Fruit fly (Drosophila melanogaster) whole organism, embryonic: ENCODE data around the gene sit.

Experiments
- B-H2 ChIP-seq: fragments of 200-800 bp; sonication (Bioruptor generic); optimal IDR thresholded peaks from 2 replicates; lab custom pipeline; 2018; ENCODE audit warnings: missing biosample characterization, mild to moderate bottlenecking, missing genetic modification characterization
- CG10274 ChIP-seq: fragments of 200-800 bp; sonication (Bioruptor generic); optimal IDR thresholded peaks from 3 replicates; lab custom pipeline; 2017; ENCODE audit warnings: missing biosample characterization, mild to moderate bottlenecking, missing genetic modification characterization
- CG11247 ChIP-seq: fragments of 200-800 bp; sonication (Bioruptor generic); IDR thresholded peaks from 2 replicates; pipeline ENCODE4 v1.3.6; 2022; ENCODE audit warnings: missing biosample characterization, missing genetic modification characterization
- CG12155 ChIP-seq: fragments of 200-800 bp; sonication (Bioruptor generic); optimal IDR thresholded peaks from 3 replicates; lab custom pipeline; 2016; ENCODE audit warnings: missing biosample characterization, missing genetic modification characterization
- CG14710 ChIP-seq: fragments of 200-800 bp; sonication (Bioruptor generic); optimal IDR thresholded peaks from 3 replicates; lab custom pipeline; 2019; ENCODE audit warnings: missing biosample characterization, mild to moderate bottlenecking, missing genetic modification characterization, moderate library complexity
- CG14965 ChIP-seq: fragments of 200-800 bp; sonication (Bioruptor generic); optimal IDR thresholded peaks from 2 replicates; lab custom pipeline; 2016; ENCODE audit warnings: missing biosample characterization, missing genetic modification characterization, borderline replicate concordance
- CG1792 ChIP-seq: fragments of 200-800 bp; sonication (Bioruptor generic); optimal IDR thresholded peaks from 2 replicates; lab custom pipeline; 2016; ENCODE audit warnings: missing biosample characterization, missing genetic modification characterization
- CG30431 ChIP-seq: fragments of 200-800 bp; sonication (Bioruptor generic); optimal IDR thresholded peaks from 2 replicates; lab custom pipeline; 2017; ENCODE audit warnings: missing biosample characterization, missing genetic modification characterization
- CG33557 ChIP-seq: fragments of 200-800 bp; sonication (Bioruptor generic); optimal IDR thresholded peaks from 2 replicates; lab custom pipeline; 2019; ENCODE audit warnings: missing biosample characterization, mild to moderate bottlenecking, missing genetic modification characterization, moderate library complexity
- CG4617 ChIP-seq: fragments of 200-800 bp; sonication (Bioruptor generic); optimal IDR thresholded peaks from 3 replicates; lab custom pipeline; 2016; ENCODE audit warnings: missing biosample characterization, missing genetic modification characterization, borderline replicate concordance
- CG6654 ChIP-seq: fragments of 200-800 bp; sonication (Bioruptor generic); optimal IDR thresholded peaks from 2 replicates; lab custom pipeline; 2017; ENCODE audit warnings: missing biosample characterization, mild to moderate bottlenecking, missing genetic modification characterization
- CG8089 ChIP-seq: fragments of 200-800 bp; sonication (Bioruptor generic); optimal IDR thresholded peaks from 3 replicates; lab custom pipeline; 2016; ENCODE audit warnings: missing biosample characterization, missing genetic modification characterization
- CG9727 ChIP-seq: fragments of 200-800 bp; sonication (Bioruptor generic); optimal IDR thresholded peaks from 3 replicates; lab custom pipeline; 2017; ENCODE audit warnings: missing biosample characterization, mild to moderate bottlenecking, missing genetic modification characterization
- CHES-1-like ChIP-seq: fragments of 200-800 bp; sonication (Bioruptor generic); optimal IDR thresholded peaks from 2 replicates; lab custom pipeline; 2016; ENCODE audit warnings: missing biosample characterization, missing genetic modification characterization
- CTCF ChIP-seq: fragments of 200-800 bp; sonication (Bioruptor generic); optimal IDR thresholded peaks from 2 replicates; lab custom pipeline; 2017; ENCODE audit warnings: missing biosample characterization, mild to moderate bottlenecking, missing genetic modification characterization, moderate library complexity
- Dek ChIP-seq: fragments of 200-800 bp; sonication (Bioruptor generic); optimal IDR thresholded peaks from 3 replicates; lab custom pipeline; 2019; ENCODE audit warnings: missing biosample characterization, mild to moderate bottlenecking, missing genetic modification characterization, moderate library complexity
- Dp ChIP-seq: fragments of 200-800 bp; sonication (Bioruptor generic); optimal IDR thresholded peaks from 2 replicates; lab custom pipeline; 2018; ENCODE audit warnings: missing biosample characterization, mild to moderate bottlenecking, missing genetic modification characterization, moderate library complexity
- Drgx ChIP-seq: fragments of 200-800 bp; sonication (Bioruptor generic); IDR thresholded peaks from 2 replicates; pipeline ENCODE4 v1.3.6; 2022; ENCODE audit warnings: missing biosample characterization, missing genetic modification characterization
- E2f2 ChIP-seq: fragments of 200-800 bp; sonication (Bioruptor generic); IDR thresholded peaks from 2 replicates; pipeline ENCODE4 v1.3.6; 2022; ENCODE audit warnings: missing biosample characterization, missing genetic modification characterization
- HLH4C ChIP-seq: fragments of 200-800 bp; sonication (Bioruptor generic); IDR thresholded peaks from 3 replicates; pipeline ENCODE4 v1.3.6; 2022; ENCODE audit warnings: missing biosample characterization, missing genetic modification characterization; ENCODE audit not compliant: partially characterized antibody
- HLH54F ChIP-seq: fragments of 200-800 bp; sonication (Bioruptor generic); optimal IDR thresholded peaks from 3 replicates; lab custom pipeline; 2016; ENCODE audit warnings: missing biosample characterization, missing genetic modification characterization
- HLHmδ ChIP-seq: fragments of 200-800 bp; sonication (Bioruptor generic); optimal IDR thresholded peaks from 2 replicates; lab custom pipeline; 2018; ENCODE audit warnings: missing biosample characterization, mild to moderate bottlenecking, missing genetic modification characterization, moderate library complexity
- HmgD ChIP-seq: fragments of 200-800 bp; sonication (Bioruptor generic); optimal IDR thresholded peaks from 3 replicates; lab custom pipeline; 2016; ENCODE audit warnings: missing biosample characterization, missing genetic modification characterization
- Hmx ChIP-seq: fragments of 200-800 bp; sonication (Bioruptor generic); optimal IDR thresholded peaks from 2 replicates; lab custom pipeline; 2016; ENCODE audit warnings: missing biosample characterization, missing genetic modification characterization
- Hr51 ChIP-seq, 2 experiments: fragments of 200-800 bp; sonication (Bioruptor generic); optimal IDR thresholded peaks; 2 replicates in 1 of 2; 3 replicates in 1 of 2; lab custom pipeline; 2016 to 2018; ENCODE audit warnings: missing biosample characterization in 2 of 2, missing genetic modification characterization in 2 of 2, mild to moderate bottlenecking in 1 of 2, moderate library complexity in 1 of 2
- Mad ChIP-seq: fragments of 200-800 bp; sonication (Bioruptor generic); optimal IDR thresholded peaks from 2 replicates; lab custom pipeline; 2016; ENCODE audit warnings: missing biosample characterization, missing genetic modification characterization
- Med ChIP-seq: fragments of 200-800 bp; sonication (Bioruptor generic); peaks from one replicate; lab custom pipeline; 2016; ENCODE audit warnings: missing biosample characterization, missing genetic modification characterization, mild to moderate bottlenecking, inconsistent platforms, moderate library complexity
- Ravus ChIP-seq: fragments of 200-800 bp; sonication (Bioruptor generic); IDR thresholded peaks from 2 replicates; pipeline ENCODE4 v1.3.6; 2022; ENCODE audit warnings: missing biosample characterization, missing genetic modification characterization
- Rx ChIP-seq: fragments of 200-800 bp; sonication (Bioruptor generic); IDR thresholded peaks from 2 replicates; pipeline ENCODE4 v1.3.6; 2022; ENCODE audit warnings: missing biosample characterization, missing genetic modification characterization
- ara ChIP-seq: fragments of 200-800 bp; sonication (Bioruptor generic); IDR thresholded peaks from 2 replicates; pipeline ENCODE4 v1.3.6; 2022; ENCODE audit warnings: missing biosample characterization, missing genetic modification characterization
- bigmax ChIP-seq: fragments of 200-800 bp; sonication (Bioruptor generic); optimal IDR thresholded peaks from 2 replicates; lab custom pipeline; 2018; ENCODE audit warnings: missing biosample characterization, mild to moderate bottlenecking, missing genetic modification characterization
- cad ChIP-seq: fragments of >200 bp; optimal IDR thresholded peaks from 2 replicates; lab custom pipeline; 2017; ENCODE audit warnings: missing biosample characterization, missing genetic modification characterization
- crol ChIP-seq: fragments of 200-800 bp; sonication (Bioruptor generic); IDR thresholded peaks from 2 replicates; pipeline ENCODE4 v1.3.6; 2022; ENCODE audit warnings: missing biosample characterization, missing genetic modification characterization
- exex ChIP-seq: fragments of 200-800 bp; sonication (Bioruptor generic); optimal IDR thresholded peaks from 4 replicates; lab custom pipeline; 2018; ENCODE audit warnings: missing biosample characterization, mild to moderate bottlenecking, missing genetic modification characterization, moderate library complexity
- fru ChIP-seq: fragments of >200 bp; optimal IDR thresholded peaks from 2 replicates; lab custom pipeline; 2017
- grn ChIP-seq: fragments of 200-800 bp; sonication (Bioruptor generic); optimal IDR thresholded peaks from 3 replicates; lab custom pipeline; 2017; ENCODE audit warnings: missing biosample characterization, missing genetic modification characterization
- jing ChIP-seq: fragments of 200-800 bp; sonication (Bioruptor generic); optimal IDR thresholded peaks from 2 replicates; lab custom pipeline; 2018; ENCODE audit warnings: missing biosample characterization, mild to moderate bottlenecking, missing genetic modification characterization
- kah ChIP-seq: fragments of 200-800 bp; sonication (Bioruptor generic); optimal IDR thresholded peaks from 2 replicates; lab custom pipeline; 2018; ENCODE audit warnings: missing biosample characterization, mild to moderate bottlenecking, missing genetic modification characterization
- maf-S ChIP-seq: fragments of 200-800 bp; sonication (Bioruptor generic); optimal IDR thresholded peaks from 2 replicates; lab custom pipeline; 2016; ENCODE audit warnings: missing biosample characterization, missing genetic modification characterization
- onecut ChIP-seq: fragments of 200-800 bp; sonication (Bioruptor generic); IDR thresholded peaks from 2 replicates; pipeline ENCODE4 v1.3.6; 2022; ENCODE audit warnings: missing biosample characterization, missing genetic modification characterization
- otp ChIP-seq: fragments of 200-800 bp; sonication (Bioruptor generic); IDR thresholded peaks from 3 replicates; pipeline ENCODE4, ENCODE4 v1.3.6; 2022; ENCODE audit warnings: missing biosample characterization, missing genetic modification characterization
- salm ChIP-seq: fragments of 200-800 bp; sonication (Bioruptor generic); optimal IDR thresholded peaks from 2 replicates; lab custom pipeline; 2018; ENCODE audit warnings: missing biosample characterization, mild to moderate bottlenecking, missing genetic modification characterization
- sim ChIP-seq: fragments of 200-800 bp; sonication (Bioruptor generic); IDR thresholded peaks from 2 replicates; pipeline ENCODE4 v1.3.6; 2022; ENCODE audit warnings: missing biosample characterization, missing genetic modification characterization
- slou ChIP-seq: fragments of 200-800 bp; sonication (Bioruptor generic); optimal IDR thresholded peaks from 3 replicates; lab custom pipeline; 2016; ENCODE audit warnings: missing biosample characterization, missing genetic modification characterization
- sna ChIP-seq: fragments of 200-800 bp; sonication (Bioruptor generic); IDR thresholded peaks from 2 replicates; pipeline ENCODE4 v1.3.6; 2022; ENCODE audit warnings: missing biosample characterization, missing genetic modification characterization; ENCODE audit not compliant: partially characterized antibody
- sob ChIP-seq: fragments of 200-800 bp; sonication (Bioruptor generic); IDR thresholded peaks from 2 replicates; pipeline ENCODE4 v1.3.6; 2022; ENCODE audit warnings: missing biosample characterization, missing genetic modification characterization
- sqz ChIP-seq: fragments of 200-800 bp; sonication (Bioruptor generic); optimal IDR thresholded peaks from 3 replicates; lab custom pipeline; 2018; ENCODE audit warnings: missing biosample characterization, mild to moderate bottlenecking, missing genetic modification characterization
- ssp ChIP-seq: fragments of 200-800 bp; sonication (Bioruptor generic); IDR thresholded peaks from 2 replicates; pipeline ENCODE4 v1.3.6; 2022; ENCODE audit warnings: missing biosample characterization, missing genetic modification characterization
- toy ChIP-seq: fragments of 200-800 bp; sonication (Bioruptor generic); IDR thresholded peaks from 2 replicates; pipeline ENCODE4 v1.3.6; 2022; ENCODE audit warnings: missing biosample characterization, missing genetic modification characterization
- unpg ChIP-seq: fragments of 200-800 bp; sonication (Bioruptor generic); optimal IDR thresholded peaks from 3 replicates; lab custom pipeline; 2018; ENCODE audit warnings: missing biosample characterization, mild to moderate bottlenecking, missing genetic modification characterization, moderate library complexity
- wek ChIP-seq: fragments of 200-800 bp; sonication (Bioruptor generic); optimal IDR thresholded peaks from 3 replicates; lab custom pipeline; 2018; ENCODE audit warnings: missing biosample characterization, mild to moderate bottlenecking, missing genetic modification characterization, moderate library complexity
- z ChIP-seq: fragments of 200-800 bp; sonication (Bioruptor generic); IDR thresholded peaks from 3 replicates; pipeline ENCODE4 v1.3.6; 2022; ENCODE audit warnings: missing biosample characterization, missing genetic modification characterization

sit gene

DNA sequence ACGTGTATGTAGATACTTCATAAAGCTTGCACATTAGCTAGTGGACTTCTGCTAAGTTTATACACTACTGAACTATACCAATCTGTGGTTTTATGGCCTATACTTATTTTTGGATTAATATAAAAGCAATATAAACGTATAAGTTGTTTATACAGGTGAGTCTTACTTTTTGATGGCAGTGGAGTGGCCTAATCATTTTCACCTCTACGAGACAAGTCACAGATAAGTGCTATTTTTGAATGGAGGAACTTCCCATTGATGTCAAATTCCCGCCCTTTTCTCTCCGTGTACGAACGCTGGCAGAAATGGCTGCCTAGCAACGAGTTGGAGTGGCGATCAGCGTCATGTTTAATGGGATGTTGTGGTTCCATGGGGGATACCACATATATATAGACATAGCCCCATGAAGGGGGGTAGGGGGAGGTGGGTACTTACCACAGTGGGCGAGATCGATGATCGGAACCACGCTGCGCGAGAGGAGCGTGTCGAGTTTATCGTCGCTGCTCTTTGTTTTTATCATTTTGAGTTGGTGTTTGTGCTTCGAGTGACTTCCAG lies 35.9 kb downstream of the sit start (continued):
- TF ChIP-seq toy (GFP tag; lab: Robert Waterston, UW) (no peak), CG14965 (GFP tag; lab: Kevin White, UChicago) (no peak), Mad (no peak), sna (GFP tag; lab: Robert Waterston, UW) (no peak), wek (GFP tag; lab: Kevin White, UChicago) (peak; percentile 3), Hr51 (GFP tag; optimal IDR thresholded peaks at IDR 0.05; lab: Kevin White, UChicago) (peak in 1 of 2 experiments; percentile 22), jing (GFP tag; lab: Kevin White, UChicago) (no peak), CHES-1-like (no peak), B-H2 (no peak), sob (no peak), kah (no peak), Dek (tag; lab: Kevin White, UChicago) (no peak), onecut (GFP tag; lab: Robert Waterston, UW) (no peak), grn (GFP tag; lab: Kevin White, UChicago) (no peak), CG8089 (no peak), slou (GFP tag; lab: Kevin White, UChicago) (peak; percentile 2), ssp (GFP tag; lab: Robert Waterston, UW) (0 out of 2 replicates have a peak, but pooled peaks have one; percentile 15), CG11247 (GFP tag; lab: Robert Waterston, UW) (no peak), CG1792 (GFP tag; lab: Kevin White, UChicago) (peak; percentile 32), Rx (GFP tag; lab: Robert Waterston, UW) (0 out of 2 replicates have a peak, but pooled peaks have one; percentile 20), HLH4C (GFP tag; lab: Robert Waterston, UW) (no peak), HmgD (GFP tag; lab: Kevin White, UChicago) (no peak), CG9727 (GFP tag; lab: Kevin White, UChicago) (peak; percentile 67), exex (peak; percentile 28), crol (GFP tag; lab: Robert Waterston, UW) (peak; percentile 85), CG30431 (GFP tag; lab: Kevin White, UChicago) (no peak), Ravus (GFP tag; lab: Robert Waterston, UW) (no peak), CG4617 (GFP tag; lab: Kevin White, UChicago) (no peak), unpg (no peak), Dp (GFP tag; lab: Kevin White, UChicago) (no peak), sqz (GFP tag; lab: Kevin White, UChicago) (no peak), sim (no peak), Med (GFP tag; lab: Kevin White, UChicago) (peak; percentile 89), bigmax (GFP tag; lab: Kevin White, UChicago) (no peak), maf-S (no peak), z (GFP tag; lab: Robert Waterston, UW) (0 out of 3 replicates have a peak, but pooled peaks have one; percentile 20), HLHmδ (GFP tag; lab: Kevin White, UChicago) (no peak), salm (tag; lab: Kevin White, UChicago) (no peak), ara (GFP tag; lab: Robert Waterston, UW) (no peak), CG10274 (GFP tag; lab: Kevin White, UChicago) (no peak), Hmx (GFP tag; lab: Kevin White, UChicago) (no peak), otp (GFP tag; lab: Robert Waterston, UW) (0 out of 3 replicates have a peak, but pooled peaks have one; percentile 47), fru (lab: Kevin White, UChicago) (no peak), CG6654 (GFP tag; lab: Kevin White, UChicago) (no peak), CTCF (GFP tag; lab: Kevin White, UChicago) (no peak), cad (GFP tag; lab: Kevin White, UChicago) (no peak), CG14710 (tag; lab: Kevin White, UChicago) (peak; percentile 5), E2f2 (no peak), HLH54F (GFP tag; lab: Kevin White, UChicago) (no peak), Drgx (GFP tag; lab: Robert Waterston, UW) (0 out of 2 replicates have a peak, but pooled peaks have one; percentile 19), CG33557 (no peak), CG12155 (GFP tag; lab: Kevin White, UChicago) (peak; percentile 46)
